Worm (Caenorhabditis elegans) whole organism, L2 larva: ENCODE data around the gene str-37.

Experiments used
- C34F6.9 ChIP-seq: fragments of 150-350 bp; optimal IDR thresholded peaks from 2 replicates; lab custom pipeline; 2014; ENCODE audit warnings: missing biosample characterization, missing genetic modification characterization
- F13H6.1 ChIP-seq: sonication (generic microtip); optimal IDR thresholded peaks from 2 replicates; lab custom pipeline; 2016; ENCODE audit warnings: missing genetic modification characterization, missing compliant biosample characterization
- R02D3.7 ChIP-seq: fragments of 150-350 bp; optimal IDR thresholded peaks from 2 replicates; lab custom pipeline; 2014; ENCODE audit warnings: missing biosample characterization, missing genetic modification characterization
- Y55F3AM.14 ChIP-seq: fragments of 200-800 bp; sonication (Bioruptor generic); optimal IDR thresholded peaks from 2 replicates; lab custom pipeline; 2018; ENCODE audit warnings: mild to moderate bottlenecking, missing genetic modification characterization, missing compliant biosample characterization
- ZK546.5 ChIP-seq: sonication (generic microtip); optimal IDR thresholded peaks from 2 replicates; lab custom pipeline; 2017; ENCODE audit warnings: missing biosample characterization, missing genetic modification characterization
- aly-2 ChIP-seq: fragments of 150-350 bp; optimal IDR thresholded peaks from 2 replicates; lab custom pipeline; 2014; ENCODE audit warnings: missing biosample characterization, missing genetic modification characterization
- ama-1 ChIP-seq: fragments of 150-350 bp; optimal IDR thresholded peaks from 2 replicates; lab custom pipeline; 2018; ENCODE audit warnings: inconsistent platforms
- blmp-1 ChIP-seq: sonication (generic microtip); optimal IDR thresholded peaks from 2 replicates; lab custom pipeline; 2017; ENCODE audit warnings: missing genetic modification characterization, mild to moderate bottlenecking, missing compliant biosample characterization, antibody characterized with exemption, moderate library complexity; ENCODE audit not compliant: insufficient read depth
- ceh-16 ChIP-seq: fragments of 150-350 bp; optimal IDR thresholded peaks from 2 replicates; lab custom pipeline; 2014; ENCODE audit warnings: missing biosample characterization, missing genetic modification characterization
- crh-2 ChIP-seq: sonication (generic microtip); optimal IDR thresholded peaks from 2 replicates; lab custom pipeline; 2017; ENCODE audit warnings: missing biosample characterization, missing genetic modification characterization
- dmd-4 ChIP-seq: sonication (generic microtip); optimal IDR thresholded peaks from 2 replicates; lab custom pipeline; 2017; ENCODE audit warnings: missing biosample characterization, missing genetic modification characterization
- egl-27 ChIP-seq: sonication (generic microtip); optimal IDR thresholded peaks from 3 replicates; lab custom pipeline; 2017; ENCODE audit warnings: missing biosample characterization, missing genetic modification reagents, missing genetic modification characterization
- elt-1 ChIP-seq: fragments of 150-350 bp; optimal IDR thresholded peaks from 2 replicates; lab custom pipeline; 2014; ENCODE audit warnings: missing biosample characterization, missing genetic modification characterization
- fos-1 ChIP-seq: fragments of 150-350 bp; optimal IDR thresholded peaks from 2 replicates; lab custom pipeline; 2014; ENCODE audit warnings: missing biosample characterization, missing genetic modification characterization
- gmeb-1 ChIP-seq: fragments of 150-350 bp; optimal IDR thresholded peaks from 2 replicates; lab custom pipeline; 2014; ENCODE audit warnings: missing biosample characterization, missing genetic modification characterization
- lin-11 ChIP-seq: fragments of 150-350 bp; sonication (generic microtip); optimal IDR thresholded peaks from 2 replicates; lab custom pipeline; 2014; ENCODE audit warnings: missing biosample characterization, missing genetic modification characterization, inconsistent platforms, mixed read lengths
- lin-13 ChIP-seq: fragments of 150-350 bp; optimal IDR thresholded peaks from 2 replicates; lab custom pipeline; 2014; ENCODE audit warnings: missing biosample characterization, missing genetic modification reagents, missing genetic modification characterization
- lin-39 ChIP-seq: fragments of 150-350 bp; optimal IDR thresholded peaks from 2 replicates; lab custom pipeline; 2014; ENCODE audit warnings: missing biosample characterization, missing genetic modification reagents, missing genetic modification characterization
- lsy-2 ChIP-seq, 2 experiments: fragments of 150-350 bp in 1 of 2; sonication (generic microtip) in 1 of 2; optimal IDR thresholded peaks; 2 replicates each; lab custom pipeline; 2014 to 2017; ENCODE audit warnings: missing biosample characterization in 2 of 2, missing genetic modification characterization in 2 of 2
- mab-5 ChIP-seq: fragments of 150-350 bp; optimal IDR thresholded peaks from 2 replicates; lab custom pipeline; 2014; ENCODE audit warnings: missing biosample characterization, missing genetic modification characterization
- mbf-1 ChIP-seq: sonication (generic microtip); optimal IDR thresholded peaks from 2 replicates; lab custom pipeline; 2017; ENCODE audit warnings: missing biosample characterization, missing genetic modification characterization
- mdl-1 ChIP-seq, 2 experiments: fragments of 150-350 bp in 1 of 2; sonication (generic microtip) in 1 of 2; optimal IDR thresholded peaks; 2 replicates each; lab custom pipeline; 2017; ENCODE audit warnings: missing biosample characterization in 2 of 2, missing genetic modification characterization in 2 of 2
- nhr-11 ChIP-seq: fragments of 150-350 bp; optimal IDR thresholded peaks from 2 replicates; lab custom pipeline; 2014; ENCODE audit warnings: missing biosample characterization, missing genetic modification characterization
- nhr-129 ChIP-seq: fragments of 150-350 bp; optimal IDR thresholded peaks from 2 replicates; lab custom pipeline; 2014; ENCODE audit warnings: missing biosample characterization, missing genetic modification characterization
- nhr-21 ChIP-seq: fragments of 150-350 bp; optimal IDR thresholded peaks from 2 replicates; lab custom pipeline; 2014; ENCODE audit warnings: missing biosample characterization, missing genetic modification characterization
- nhr-23 ChIP-seq: fragments of 150-350 bp; optimal IDR thresholded peaks from 2 replicates; lab custom pipeline; 2014; ENCODE audit warnings: missing biosample characterization, missing genetic modification reagents, missing genetic modification characterization
- nhr-237 ChIP-seq: fragments of 150-350 bp; optimal IDR thresholded peaks from 2 replicates; lab custom pipeline; 2014; ENCODE audit warnings: missing biosample characterization, missing genetic modification characterization
- nhr-25 ChIP-seq: fragments of 150-350 bp; sonication (generic microtip); optimal IDR thresholded peaks from 3 replicates; lab custom pipeline; 2014; ENCODE audit warnings: missing biosample characterization, missing genetic modification characterization
- nhr-6 ChIP-seq: fragments of 150-350 bp; optimal IDR thresholded peaks from 2 replicates; lab custom pipeline; 2014; ENCODE audit warnings: missing biosample characterization, missing genetic modification characterization
- nhr-77 ChIP-seq: fragments of 150-350 bp; optimal IDR thresholded peaks from 2 replicates; lab custom pipeline; 2014; ENCODE audit warnings: missing biosample characterization, missing genetic modification characterization
- peb-1 ChIP-seq: fragments of 150-350 bp; optimal IDR thresholded peaks from 2 replicates; lab custom pipeline; 2014; ENCODE audit warnings: missing biosample characterization, missing genetic modification characterization
- sem-4 ChIP-seq: fragments of 150-350 bp; optimal IDR thresholded peaks from 2 replicates; lab custom pipeline; 2014; ENCODE audit warnings: missing biosample characterization, missing genetic modification reagents, missing genetic modification characterization
- skn-1 ChIP-seq: sonication (generic microtip); optimal IDR thresholded peaks from 2 replicates; lab custom pipeline; 2017; ENCODE audit warnings: missing biosample characterization, missing genetic modification characterization
- sma-3 ChIP-seq: sonication (generic microtip); optimal IDR thresholded peaks from 2 replicates; lab custom pipeline; 2016; ENCODE audit warnings: missing genetic modification reagents, missing genetic modification characterization, missing compliant biosample characterization
- sma-9 ChIP-seq, 2 experiments: fragments of 150-350 bp in 1 of 2; sonication (generic microtip) in 1 of 2; optimal IDR thresholded peaks; 2 replicates each; lab custom pipeline; 2014 to 2016; ENCODE audit warnings: missing genetic modification characterization in 2 of 2, mild to moderate bottlenecking in 1 of 2, missing biosample characterization in 1 of 2, missing compliant biosample characterization in 1 of 2, missing genetic modification reagents in 1 of 2, moderate library complexity in 1 of 2
- snpc-4 ChIP-seq: fragments of 150-350 bp; optimal IDR thresholded peaks from 2 replicates; lab custom pipeline; 2014; ENCODE audit warnings: missing biosample characterization, missing genetic modification characterization
- unc-39 ChIP-seq: fragments of 150-350 bp; optimal IDR thresholded peaks from 2 replicates; lab custom pipeline; 2014; ENCODE audit warnings: missing biosample characterization, missing genetic modification characterization
- unc-55 ChIP-seq: fragments of 150-350 bp; sonication (generic microtip); optimal IDR thresholded peaks from 3 replicates; lab custom pipeline; 2014; ENCODE audit warnings: missing biosample characterization, missing genetic modification reagents, missing genetic modification characterization
- unc-62 ChIP-seq: fragments of 150-350 bp; optimal IDR thresholded peaks from 2 replicates; lab custom pipeline; 2014; ENCODE audit warnings: missing biosample characterization, missing genetic modification reagents, missing genetic modification characterization
- ztf-1 ChIP-seq: fragments of 200-800 bp; sonication (Bioruptor generic); conservative IDR thresholded peaks from 2 replicates; pipeline ENCODE4 v1.3.6; 2022; ENCODE audit warnings: missing genetic modification characterization, missing compliant biosample characterization
- ztf-11 ChIP-seq: sonication (generic microtip); optimal IDR thresholded peaks from 2 replicates; lab custom pipeline; 2017; ENCODE audit warnings: missing biosample characterization, missing genetic modification characterization
- ztf-4 ChIP-seq: fragments of 150-350 bp; optimal IDR thresholded peaks from 2 replicates; lab custom pipeline; 2014; ENCODE audit warnings: missing biosample characterization, missing genetic modification characterization

The str-37 gene

ce11 chrV:13371336-13371735 lies 43.8 kb downstream of the str-37 start (continued):
- TF ChIP-seq unc-55 (GFP tag; lab: Kevin White, UChicago) (no peak), ztf-4 (peak; percentile 58), nhr-21 (tag; lab: Kevin White, UChicago) (peak; percentile 89), lin-11 (no peak), C34F6.9 (peak; percentile 35), elt-1 (tag; lab: Kevin White, UChicago) (no peak), nhr-6 (no peak), ceh-16 (tag; lab: Kevin White, UChicago) (peak; percentile 92)

- TF ChIP-seq lin-39 (tag; lab: Kevin White, UChicago) (no peak), fos-1 (tag; lab: Kevin White, UChicago) (peak; percentile 77)
Measured at ce11 chrV:13372821-13373220, 45.3 kb downstream of the str-37 start.

ce11 chrV:13373643-13374042 lies 46.1 kb downstream of the str-37 start:
- peak; percentile 87 for TF ChIP-seq blmp-1
- no peak for TF ChIP-seq mdl-1 (tag; optimal IDR thresholded peaks at IDR 0.05; lab: Kevin White, UChicago)
- TF ChIP-seq fos-1 (tag; lab: Kevin White, UChicago): peak; percentile 91
- peak; percentile 46 for TF ChIP-seq F13H6.1 (tag; lab: Kevin White, UChicago)
- TF ChIP-seq sem-4 (tag; lab: Kevin White, UChicago): no peak
- TF ChIP-seq ztf-1 (GFP tag; lab: Robert Waterston, UW): no peak
- TF ChIP-seq nhr-6: no peak
- TF ChIP-seq sma-3: peak; percentile 52
- TF ChIP-seq lin-39 (tag; lab: Kevin White, UChicago): no peak
- TF ChIP-seq nhr-21 (tag; lab: Kevin White, UChicago): peak; percentile 68
- TF ChIP-seq unc-62 (GFP tag; lab: Kevin White, UChicago): no peak
- TF ChIP-seq ceh-16 (tag; lab: Kevin White, UChicago): no peak
- no peak for TF ChIP-seq ZK546.5
- TF ChIP-seq crh-2 (tag; lab: Kevin White, UChicago): peak; percentile 62
- TF ChIP-seq egl-27 (tag; lab: Kevin White, UChicago): peak; percentile 67
- peak; percentile 31 for TF ChIP-seq nhr-129 (tag; lab: Kevin White, UChicago)
- peak; percentile 30 for TF ChIP-seq gmeb-1 (tag; lab: Kevin White, UChicago)
- TF ChIP-seq sma-9 (GFP tag; optimal IDR thresholded peaks at IDR 0.05; lab: Kevin White, UChicago): peak; percentile 82
- TF ChIP-seq sma-9 (tag; optimal IDR thresholded peaks at IDR 0.05; lab: Kevin White, UChicago): no peak

- TF ChIP-seq blmp-1 (peak; percentile 15), egl-27 (tag; lab: Kevin White, UChicago) (peak; percentile 62), nhr-129 (tag; lab: Kevin White, UChicago) (peak; percentile 13), sma-3 (peak; percentile 50), ceh-16 (tag; lab: Kevin White, UChicago) (peak; percentile 70), R02D3.7 (no peak), lsy-2 (tag; optimal IDR thresholded peaks at IDR 0.05; lab: Kevin White, UChicago) (peak in 1 of 2 experiments; percentile 3), sma-9 (GFP tag; optimal IDR thresholded peaks at IDR 0.05; lab: Kevin White, UChicago) (peak; percentile 62), sma-9 (tag; optimal IDR thresholded peaks at IDR 0.05; lab: Kevin White, UChicago) (no peak), crh-2 (tag; lab: Kevin White, UChicago) (peak; percentile 58), lin-13 (peak; percentile 22), lin-11 (no peak), fos-1 (tag; lab: Kevin White, UChicago) (peak; percentile 37), Y55F3AM.14 (no peak), skn-1 (tag; lab: Kevin White, UChicago) (no peak), nhr-25 (tag; lab: Kevin White, UChicago) (peak; percentile 84), ama-1 (no peak), nhr-11 (no peak), sem-4 (tag; lab: Kevin White, UChicago) (peak; percentile 45), nhr-21 (tag; lab: Kevin White, UChicago) (peak; percentile 52), F13H6.1 (tag; lab: Kevin White, UChicago) (peak; percentile 30)
- TF ChIP-seq, all 48 proteins: peak for 14
Measured at ce11 chrV:13374532-13374931, 47.0 kb downstream of the str-37 start.

ce11 chrV:13375861-13376260 lies 48.3 kb downstream of the str-37 start:
- TF ChIP-seq snpc-4 (tag; lab: Kevin White, UChicago) (no peak), nhr-25 (tag; lab: Kevin White, UChicago) (peak; percentile 79), dmd-4 (tag; lab: Kevin White, UChicago) (no peak), mab-5 (tag; lab: Kevin White, UChicago) (no peak), F13H6.1 (tag; lab: Kevin White, UChicago) (peak; percentile 62), lin-13 (peak; percentile 7), sma-3 (peak; percentile 17), nhr-129 (tag; lab: Kevin White, UChicago) (peak; percentile 13), ceh-16 (tag; lab: Kevin White, UChicago) (peak; percentile 68), fos-1 (tag; lab: Kevin White, UChicago) (peak; percentile 24), aly-2 (no peak), nhr-6 (no peak), egl-27 (tag; lab: Kevin White, UChicago) (peak; percentile 59), nhr-77 (no peak), R02D3.7 (no peak), ama-1 (no peak), ztf-11 (tag; lab: Kevin White, UChicago) (no peak), lsy-2 (tag; optimal IDR thresholded peaks at IDR 0.05; lab: Kevin White, UChicago) (peak in 1 of 2 experiments; percentile 15), nhr-21 (tag; lab: Kevin White, UChicago) (no peak), nhr-11 (no peak), unc-55 (GFP tag; lab: Kevin White, UChicago) (no peak), unc-39 (tag; lab: Kevin White, UChicago) (no peak), nhr-23 (no peak), nhr-237 (tag; lab: Kevin White, UChicago) (no peak), peb-1 (tag; lab: Kevin White, UChicago) (no peak), mbf-1 (tag; lab: Kevin White, UChicago) (no peak)
